ENCODE assay signal across 3 worm cellular contexts in the genomic region with DNA sequence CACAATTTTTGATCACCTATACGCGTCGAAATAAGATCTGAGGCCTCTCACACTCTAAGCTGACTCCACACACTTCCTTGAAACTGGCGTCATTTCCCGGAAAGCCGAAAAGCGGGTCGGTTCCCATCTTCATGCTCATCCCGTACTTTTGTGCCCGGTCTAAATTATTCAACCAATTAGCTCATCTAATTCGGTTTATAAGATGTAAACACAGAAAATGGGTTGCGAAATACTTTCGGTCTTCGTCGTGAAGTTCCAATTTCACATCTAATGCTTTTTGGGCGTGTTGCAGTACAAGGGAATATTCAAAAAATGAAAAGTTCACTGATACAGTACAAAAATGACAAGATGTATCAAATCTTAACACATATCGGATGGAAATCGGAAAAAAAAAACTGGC.
A peak's percentile ranks its signal among the peaks of the same experiment; 100 is the strongest.
TF ChIP-seq lines count a peak whose summit lies in the region.

No protein-coding gene starts in this region.

TF ChIP-seq in whole organism, L1 larva, 84 proteins besides CTCF, POLR2A, EP300 and RAD21:
- TF ChIP-seq swsn-7 (tag; optimal IDR thresholded peaks at IDR 0.05; lab: Kevin White, UChicago) (no peak), efl-1 (optimal IDR thresholded peaks at IDR 0.05; lab: Kevin White, UChicago) (no peak), efl-1 (GFP tag; optimal IDR thresholded peaks at IDR 0.05 in 1 of 2; lab: Kevin White, UChicago) (no peak), unc-130 (tag; optimal IDR thresholded peaks at IDR 0.05; lab: Kevin White, UChicago) (no peak), lin-14 (GFP tag; optimal IDR thresholded peaks at IDR 0.05; lab: Kevin White, UChicago) (peak; percentile 18), nhr-77 (tag; optimal IDR thresholded peaks at IDR 0.05; lab: Kevin White, UChicago) (no peak), alr-1 (tag; optimal IDR thresholded peaks at IDR 0.05; lab: Kevin White, UChicago; ENCODE audit: borderline replicate concordance) (no peak), zag-1 (tag; optimal IDR thresholded peaks at IDR 0.05; lab: Kevin White, UChicago) (no peak), jun-1 (tag; optimal IDR thresholded peaks at IDR 0.05; lab: Kevin White, UChicago) (no peak), fkh-4 (tag; optimal IDR thresholded peaks at IDR 0.05; lab: Kevin White, UChicago; ENCODE audit: borderline replicate concordance) (no peak), dpl-1 (GFP tag; optimal IDR thresholded peaks at IDR 0.05; lab: Kevin White, UChicago) (no peak), C16A3.4 (tag; optimal IDR thresholded peaks at IDR 0.05; lab: Kevin White, UChicago) (no peak), dsc-1 (tag; optimal IDR thresholded peaks at IDR 0.05; lab: Kevin White, UChicago) (peak; percentile 34)

TF ChIP-seq in whole organism, mixed stage, embryonic, 35 proteins besides CTCF, POLR2A, EP300 and RAD21:
- TF ChIP-seq elt-1 (tag; optimal IDR thresholded peaks at IDR 0.05; lab: Kevin White, UChicago; ENCODE audit: borderline replicate concordance, insufficient read depth), result no peak
- TF ChIP-seq ces-1 (GFP tag; optimal IDR thresholded peaks at IDR 0.05; lab: Kevin White, UChicago), result peak; percentile 6

TF ChIP-seq in whole organism, young adult, 124 proteins besides CTCF, POLR2A, EP300 and RAD21:
- TF ChIP-seq aptf-3 (GFP tag; IDR thresholded peaks at IDR 0.05; lab: Robert Waterston, UW) (0 out of 2 replicates have a peak, but pooled peaks have one; percentile 56), lin-35 (GFP tag; optimal IDR thresholded peaks at IDR 0.05; lab: Kevin White, UChicago) (peak in 1 of 3 experiments; percentile 30), cebp-1 (GFP tag; IDR thresholded peaks at IDR 0.05; lab: Robert Waterston, UW) (no peak), cebp-1 (tag; optimal IDR thresholded peaks at IDR 0.05; lab: Kevin White, UChicago) (peak; percentile 66), ets-4 (GFP tag; optimal IDR thresholded peaks at IDR 0.05; lab: Kevin White, UChicago) (no peak)
